Fruit fly (Drosophila melanogaster) whole organism, embryonic: ENCODE measurements around the gene alpha-Est7.

Experiments
- Aef1 ChIP-seq: fragments of 200-800 bp; sonication (Bioruptor generic); IDR thresholded peaks from 3 replicates; pipeline ENCODE4 v1.3.6; 2022; ENCODE audit warnings: missing biosample characterization, missing genetic modification characterization
- C15 ChIP-seq: fragments of 200-800 bp; sonication (Bioruptor generic); IDR thresholded peaks from 3 replicates; pipeline ENCODE4 v1.3.6; 2022; ENCODE audit warnings: missing biosample characterization, missing genetic modification characterization
- CG10462 ChIP-seq: fragments of 200-800 bp; sonication (Bioruptor generic); optimal IDR thresholded peaks from 2 replicates; lab custom pipeline; 2016; ENCODE audit warnings: missing biosample characterization, missing genetic modification characterization
- CG11093 ChIP-seq: fragments of 200-800 bp; sonication (Bioruptor generic); IDR thresholded peaks from 3 replicates; pipeline ENCODE4 v1.3.6; 2022; ENCODE audit warnings: missing biosample characterization, missing genetic modification characterization
- CG12942 ChIP-seq: fragments of 200-800 bp; sonication (Bioruptor generic); optimal IDR thresholded peaks from 3 replicates; lab custom pipeline; 2016; ENCODE audit warnings: missing biosample characterization, missing genetic modification characterization
- CG13296 ChIP-seq: fragments of 200-800 bp; sonication (Bioruptor generic); optimal IDR thresholded peaks from 3 replicates; lab custom pipeline; 2018; ENCODE audit warnings: missing biosample characterization, mild to moderate bottlenecking, missing genetic modification characterization
- CG13424 ChIP-seq: fragments of 200-800 bp; sonication (Bioruptor generic); optimal IDR thresholded peaks from 2 replicates; lab custom pipeline; 2019; ENCODE audit warnings: missing biosample characterization, mild to moderate bottlenecking, missing genetic modification characterization, moderate library complexity
- CG15514 ChIP-seq: fragments of 200-800 bp; sonication (Bioruptor generic); optimal IDR thresholded peaks from 3 replicates; lab custom pipeline; 2017; ENCODE audit warnings: missing biosample characterization, missing genetic modification characterization, mild to moderate bottlenecking, moderate library complexity, missing genetic modification reagents
- CG1647 ChIP-seq: fragments of 200-800 bp; sonication (Bioruptor generic); optimal IDR thresholded peaks from 3 replicates; lab custom pipeline; 2016; ENCODE audit warnings: missing biosample characterization, missing genetic modification characterization
- CG17802 ChIP-seq: fragments of 200-800 bp; sonication (Bioruptor generic); optimal IDR thresholded peaks from 2 replicates; lab custom pipeline; 2018; ENCODE audit warnings: missing biosample characterization, mild to moderate bottlenecking, missing genetic modification characterization, moderate library complexity
- CG2202 ChIP-seq: fragments of 200-800 bp; sonication (Bioruptor generic); optimal IDR thresholded peaks from 2 replicates; lab custom pipeline; 2018; ENCODE audit warnings: missing biosample characterization, mild to moderate bottlenecking, missing genetic modification characterization
- CG34376 ChIP-seq: fragments of 200-800 bp; sonication (Bioruptor generic); optimal IDR thresholded peaks from 2 replicates; lab custom pipeline; 2018; ENCODE audit warnings: missing biosample characterization, mild to moderate bottlenecking, missing genetic modification characterization
- CG34422 ChIP-seq: fragments of 200-800 bp; sonication (Bioruptor generic); IDR thresholded peaks from 3 replicates; pipeline ENCODE4 v1.3.6; 2022; ENCODE audit warnings: missing biosample characterization, missing genetic modification characterization
- CG3838 ChIP-seq: fragments of 200-800 bp; sonication (Bioruptor generic); optimal IDR thresholded peaks from 3 replicates; lab custom pipeline; 2016; ENCODE audit warnings: missing biosample characterization, missing genetic modification characterization
- CG9609 ChIP-seq: fragments of 200-800 bp; sonication (Bioruptor generic); optimal IDR thresholded peaks from 3 replicates; lab custom pipeline; 2016; ENCODE audit warnings: missing biosample characterization, missing genetic modification characterization
- CG9797 ChIP-seq: fragments of 200-800 bp; sonication (Bioruptor generic); optimal IDR thresholded peaks from 3 replicates; lab custom pipeline; 2018; ENCODE audit warnings: missing biosample characterization, mild to moderate bottlenecking, missing genetic modification characterization
- CG9932 ChIP-seq: fragments of 200-800 bp; sonication (Bioruptor generic); IDR thresholded peaks from 2 replicates; pipeline ENCODE4 v1.3.6; 2022; ENCODE audit warnings: missing biosample characterization, missing genetic modification characterization
- Chrac-16 ChIP-seq: fragments of 200-800 bp; sonication (Bioruptor generic); optimal IDR thresholded peaks from 3 replicates; lab custom pipeline; 2016; ENCODE audit warnings: missing biosample characterization, missing genetic modification characterization
- CoRest ChIP-seq: fragments of 200-800 bp; sonication (Bioruptor generic); optimal IDR thresholded peaks from 3 replicates; lab custom pipeline; 2018; ENCODE audit warnings: missing biosample characterization, mild to moderate bottlenecking, missing genetic modification characterization, moderate library complexity
- D ChIP-seq, 2 experiments: fragments of 200-800 bp in 1 of 2; fragments of >200 bp in 1 of 2; sonication (Bioruptor generic) in 1 of 2; optimal IDR thresholded peaks; 2 replicates in 1 of 2; 3 replicates in 1 of 2; lab custom pipeline; 2017; ENCODE audit warnings: mild to moderate bottlenecking in 1 of 2, missing biosample characterization in 1 of 2, missing genetic modification characterization in 1 of 2, missing genetic modification reagents in 1 of 2
- Dp ChIP-seq: fragments of 200-800 bp; sonication (Bioruptor generic); optimal IDR thresholded peaks from 2 replicates; lab custom pipeline; 2018; ENCODE audit warnings: missing biosample characterization, mild to moderate bottlenecking, missing genetic modification characterization, moderate library complexity
- Dref ChIP-seq: fragments of 200-800 bp; sonication (Bioruptor generic); IDR thresholded peaks from 2 replicates; pipeline ENCODE4 v1.3.6; 2022; ENCODE audit warnings: missing biosample characterization, missing genetic modification characterization
- E2f1 ChIP-seq: fragments of 200-800 bp; sonication (Bioruptor generic); IDR thresholded peaks from 2 replicates; pipeline ENCODE4 v1.3.6; 2022; ENCODE audit warnings: missing biosample characterization, missing genetic modification characterization
- E2f2 ChIP-seq: fragments of 200-800 bp; sonication (Bioruptor generic); IDR thresholded peaks from 2 replicates; pipeline ENCODE4 v1.3.6; 2022; ENCODE audit warnings: missing biosample characterization, missing genetic modification characterization
- HLH3B ChIP-seq: fragments of 200-800 bp; sonication (Bioruptor generic); IDR thresholded peaks from 2 replicates; pipeline ENCODE4 v1.3.6; 2022; ENCODE audit warnings: missing biosample characterization, missing genetic modification characterization
- Hey ChIP-seq: fragments of 200-800 bp; sonication (Bioruptor generic); optimal IDR thresholded peaks from 3 replicates; lab custom pipeline; 2018; ENCODE audit warnings: missing biosample characterization, mild to moderate bottlenecking, missing genetic modification characterization
- Hr51 ChIP-seq, 2 experiments: fragments of 200-800 bp; sonication (Bioruptor generic); optimal IDR thresholded peaks; 2 replicates in 1 of 2; 3 replicates in 1 of 2; lab custom pipeline; 2016 to 2018; ENCODE audit warnings: missing biosample characterization in 2 of 2, missing genetic modification characterization in 2 of 2, mild to moderate bottlenecking in 1 of 2, moderate library complexity in 1 of 2
- NC2β ChIP-seq: fragments of 200-800 bp; sonication (Bioruptor generic); optimal IDR thresholded peaks from 2 replicates; lab custom pipeline; 2016; ENCODE audit warnings: missing biosample characterization, missing genetic modification characterization
- Scr ChIP-seq: fragments of 200-800 bp; sonication (Bioruptor generic); IDR thresholded peaks from 2 replicates; pipeline ENCODE4 v1.3.6; 2022; ENCODE audit warnings: missing biosample characterization, missing genetic modification characterization; ENCODE audit not compliant: partially characterized antibody
- Taf1 ChIP-seq: fragments of 200-800 bp; sonication (Bioruptor generic); IDR thresholded peaks from 2 replicates; pipeline ENCODE4 v1.3.6; 2022; ENCODE audit warnings: missing biosample characterization, missing genetic modification characterization
- Trl ChIP-seq, 3 experiments: fragments of >200 bp in 2 of 3; fragments of 200-800 bp in 1 of 3; sonication (Bioruptor generic) in 1 of 3; optimal IDR thresholded peaks; 2 replicates in 1 of 3; 3 replicates in 2 of 3; lab custom pipeline; 2016 to 2017; ENCODE audit warnings: missing biosample characterization in 1 of 3, missing genetic modification characterization in 1 of 3
- Xrp1 ChIP-seq: fragments of 200-800 bp; sonication (Bioruptor generic); IDR thresholded peaks from 2 replicates; pipeline ENCODE4 v1.3.6; 2022; ENCODE audit warnings: missing biosample characterization, missing genetic modification characterization
- amos ChIP-seq: fragments of 200-800 bp; sonication (Bioruptor generic); IDR thresholded peaks from 2 replicates; pipeline ENCODE4 v1.3.6; 2022; ENCODE audit warnings: missing biosample characterization, missing genetic modification characterization; ENCODE audit not compliant: partially characterized antibody
- ci ChIP-seq: fragments of 200-800 bp; sonication (Bioruptor generic); IDR thresholded peaks from 3 replicates; pipeline ENCODE4 v1.3.6; 2022; ENCODE audit warnings: missing biosample characterization, missing genetic modification characterization
- en ChIP-seq: fragments of 200-800 bp; sonication (Bioruptor generic); optimal IDR thresholded peaks from 2 replicates; lab custom pipeline; 2016; ENCODE audit warnings: missing biosample characterization, missing genetic modification characterization
- grn ChIP-seq: fragments of 200-800 bp; sonication (Bioruptor generic); optimal IDR thresholded peaks from 3 replicates; lab custom pipeline; 2017; ENCODE audit warnings: missing biosample characterization, missing genetic modification characterization
- gro ChIP-seq: fragments of 200-800 bp; sonication (Bioruptor generic); optimal IDR thresholded peaks from 2 replicates; lab custom pipeline; 2016; ENCODE audit warnings: missing biosample characterization, missing genetic modification characterization
- hbn ChIP-seq: fragments of 200-800 bp; sonication (Bioruptor generic); IDR thresholded peaks from 2 replicates; pipeline ENCODE4 v1.3.6; 2022; ENCODE audit warnings: missing biosample characterization, missing genetic modification characterization; ENCODE audit not compliant: partially characterized antibody
- hkb ChIP-seq, 2 experiments: fragments of 200-800 bp in 1 of 2; fragments of >200 bp in 1 of 2; sonication (Bioruptor generic) in 1 of 2; IDR thresholded peaks in 1 of 2; optimal IDR thresholded peaks in 1 of 2; 2 replicates each; pipeline versions ENCODE4 v1.3.6 to Lab custom; 2017 to 2022; ENCODE audit warnings: missing biosample characterization in 1 of 2, missing genetic modification characterization in 1 of 2
- jigr1 ChIP-seq: fragments of 200-800 bp; sonication (Bioruptor generic); IDR thresholded peaks from 3 replicates; pipeline ENCODE4 v1.3.6; 2022; ENCODE audit warnings: missing biosample characterization, missing genetic modification characterization
- jing ChIP-seq: fragments of 200-800 bp; sonication (Bioruptor generic); optimal IDR thresholded peaks from 2 replicates; lab custom pipeline; 2018; ENCODE audit warnings: missing biosample characterization, mild to moderate bottlenecking, missing genetic modification characterization
- kni ChIP-seq: fragments of 200-800 bp; sonication (Bioruptor generic); optimal IDR thresholded peaks from 3 replicates; lab custom pipeline; 2017; ENCODE audit warnings: mild to moderate bottlenecking, missing biosample characterization, missing genetic modification reagents, missing genetic modification characterization
- mam ChIP-seq: fragments of 200-800 bp; sonication (Bioruptor generic); optimal IDR thresholded peaks from 3 replicates; lab custom pipeline; 2016; ENCODE audit warnings: missing biosample characterization, missing genetic modification characterization
- mld ChIP-seq: fragments of 200-800 bp; sonication (Bioruptor generic); IDR thresholded peaks from 3 replicates; pipeline ENCODE4 v1.3.6; 2022; ENCODE audit warnings: missing biosample characterization, missing genetic modification characterization; ENCODE audit not compliant: partially characterized antibody
- onecut ChIP-seq: fragments of 200-800 bp; sonication (Bioruptor generic); IDR thresholded peaks from 2 replicates; pipeline ENCODE4 v1.3.6; 2022; ENCODE audit warnings: missing biosample characterization, missing genetic modification characterization
- org-1 ChIP-seq: fragments of 200-800 bp; sonication (Bioruptor generic); optimal IDR thresholded peaks from 2 replicates; lab custom pipeline; 2017; ENCODE audit warnings: missing biosample characterization, missing genetic modification characterization
- prd ChIP-seq, 3 experiments: fragments of >200 bp in 2 of 3; fragments of 200-800 bp in 1 of 3; sonication (Bioruptor generic) in 1 of 3; optimal IDR thresholded peaks in 2 of 3; IDR thresholded peaks in 1 of 3; 2 replicates in 2 of 3; 3 replicates in 1 of 3; pipeline versions ENCODE4 v1.3.6 to Lab custom; 2017 to 2022; ENCODE audit warnings: missing biosample characterization in 1 of 3, missing genetic modification characterization in 1 of 3
- tio ChIP-seq: fragments of 200-800 bp; sonication (Bioruptor generic); optimal IDR thresholded peaks from 2 replicates; lab custom pipeline; 2017; ENCODE audit warnings: missing biosample characterization, missing genetic modification characterization, inconsistent platforms
- twi ChIP-seq: fragments of 200-800 bp; optimal IDR thresholded peaks from 2 replicates; lab custom pipeline; 2019; ENCODE audit warnings: missing biosample characterization, mild to moderate bottlenecking, missing genetic modification characterization, moderate library complexity

Gene alpha-Est7

dm6 chr3R:7515599-7516069 lies 7.9 kb downstream of the alpha-Est7 start, which contains the start of gene alpha-Est8 (continued):
- TF ChIP-seq E2f2 = no peak
- TF ChIP-seq gro (GFP tag; lab: Kevin White, UChicago) = no peak
- TF ChIP-seq jing = no peak
- TF ChIP-seq Chrac-16 = no peak
- no peak for TF ChIP-seq tio (GFP tag; lab: Kevin White, UChicago)
- TF ChIP-seq CG17802 = no peak
- no peak for TF ChIP-seq hbn (GFP tag; lab: Robert Waterston, UW)
- TF ChIP-seq CG34422 (GFP tag; lab: Robert Waterston, UW) = no peak
- no peak for TF ChIP-seq CG12942 (GFP tag; lab: Kevin White, UChicago)
- TF ChIP-seq D (optimal IDR thresholded peaks at IDR 0.05; lab: Kevin White, UChicago) = no peak
- TF ChIP-seq D (GFP tag; optimal IDR thresholded peaks at IDR 0.05; lab: Kevin White, UChicago) = no peak
- TF ChIP-seq CoRest (tag; lab: Kevin White, UChicago) = no peak
- TF ChIP-seq mam (GFP tag; lab: Kevin White, UChicago) = no peak
- no peak for TF ChIP-seq org-1 (GFP tag; lab: Kevin White, UChicago)
- TF ChIP-seq C15 (GFP tag; lab: Robert Waterston, UW) = no peak
- TF ChIP-seq CG2202 (tag; lab: Kevin White, UChicago) = no peak
- TF ChIP-seq CG13296 (GFP tag; lab: Kevin White, UChicago) = peak; percentile 23
- TF ChIP-seq CG34376 (GFP tag; lab: Kevin White, UChicago) = peak; percentile 84
- no peak for TF ChIP-seq jigr1 (GFP tag; lab: Robert Waterston, UW)
- TF ChIP-seq twi (tag; lab: Kevin White, UChicago) = no peak
- TF ChIP-seq Xrp1 = no peak
- TF ChIP-seq Dref (GFP tag; lab: Robert Waterston, UW) = no peak
- no peak for TF ChIP-seq CG1647 (GFP tag; lab: Kevin White, UChicago)
- no peak for TF ChIP-seq CG3838 (GFP tag; lab: Kevin White, UChicago)
- no peak for TF ChIP-seq CG9932 (GFP tag; lab: Robert Waterston, UW)
- TF ChIP-seq Trl (optimal IDR thresholded peaks at IDR 0.05; lab: Kevin White, UChicago) = no peak
- no peak for TF ChIP-seq Trl (GFP tag; optimal IDR thresholded peaks at IDR 0.05; lab: Kevin White, UChicago)
- no peak for TF ChIP-seq kni (GFP tag; lab: Kevin White, UChicago)
- TF ChIP-seq amos (GFP tag; lab: Robert Waterston, UW) = peak; percentile 55; the same call in 1 of the 2 replicates
- TF ChIP-seq CG9609 (GFP tag; lab: Kevin White, UChicago) = no peak
- no peak for TF ChIP-seq Scr (GFP tag; lab: Robert Waterston, UW)
- TF ChIP-seq CG15514 (GFP tag; lab: Kevin White, UChicago) = no peak
- no peak for TF ChIP-seq E2f1 (GFP tag; lab: Robert Waterston, UW)
- no peak for TF ChIP-seq mld (GFP tag; lab: Robert Waterston, UW)
- TF ChIP-seq hkb (optimal IDR thresholded peaks at IDR 0.05; lab: Kevin White, UChicago) = no peak
- TF ChIP-seq hkb (GFP tag; IDR thresholded peaks at IDR 0.05; lab: Robert Waterston, UW) = no peak
- TF ChIP-seq Aef1 (GFP tag; lab: Robert Waterston, UW) = peak; percentile 39
- TF ChIP-seq HLH3B (GFP tag; lab: Robert Waterston, UW) = no peak
- peak; percentile 88 for TF ChIP-seq Hey (tag; lab: Kevin White, UChicago)
- no peak for TF ChIP-seq CG10462 (GFP tag; lab: Kevin White, UChicago)
- no peak for TF ChIP-seq NC2β (GFP tag; lab: Kevin White, UChicago)
- no peak for TF ChIP-seq prd (optimal IDR thresholded peaks at IDR 0.05; lab: Kevin White, UChicago)
- no peak for TF ChIP-seq prd (GFP tag; IDR thresholded peaks at IDR 0.05; lab: Robert Waterston, UW)
- TF ChIP-seq onecut (GFP tag; lab: Robert Waterston, UW) = no peak
- no peak for TF ChIP-seq grn (GFP tag; lab: Kevin White, UChicago)
- TF ChIP-seq Taf1 (GFP tag; lab: Robert Waterston, UW) = no peak
- TF ChIP-seq CG13424 (tag; lab: Kevin White, UChicago) = no peak
- TF ChIP-seq Dp (GFP tag; lab: Kevin White, UChicago) = no peak
- no peak for TF ChIP-seq ci (GFP tag; lab: Robert Waterston, UW)
- no peak for TF ChIP-seq CG9797
- TF ChIP-seq en (GFP tag; lab: Kevin White, UChicago) = no peak
- TF ChIP-seq CG11093 (GFP tag; lab: Robert Waterston, UW) = no peak
- no peak for TF ChIP-seq Hr51 (GFP tag; optimal IDR thresholded peaks at IDR 0.05; lab: Kevin White, UChicago)
